Worm (Caenorhabditis elegans) whole organism, young adult: ENCODE measurements around the gene srg-7.

Experiments
- B0019.2 ChIP-seq: fragments of 200-800 bp; sonication (Bioruptor generic); conservative IDR thresholded peaks from 2 replicates; pipeline ENCODE4 v1.3.6; 2022; ENCODE audit warnings: missing genetic modification reagents, missing genetic modification characterization, missing compliant biosample characterization
- B0035.1 ChIP-seq: sonication (generic microtip); optimal IDR thresholded peaks from 2 replicates; lab custom pipeline; 2016; ENCODE audit warnings: missing genetic modification characterization, mild to moderate bottlenecking, missing compliant biosample characterization, missing genotype, missing genetic modification reagents
- C17E4.6 ChIP-seq: fragments of 200-800 bp; sonication (Bioruptor generic); IDR thresholded peaks from 2 replicates; pipeline ENCODE4 v1.3.6; 2022; ENCODE audit warnings: missing genetic modification reagents, missing genetic modification characterization, missing compliant biosample characterization
- D2030.7 ChIP-seq: fragments of 200-800 bp; sonication (Bioruptor generic); IDR thresholded peaks from 2 replicates; pipeline ENCODE4 v1.3.6; 2022; ENCODE audit warnings: missing genetic modification reagents, missing genetic modification characterization, missing compliant biosample characterization
- F33H1.4 ChIP-seq: fragments of 200-800 bp; sonication (Bioruptor generic); IDR thresholded peaks from 2 replicates; pipeline ENCODE4 v1.3.6; 2022; ENCODE audit warnings: missing genetic modification reagents, missing genetic modification characterization, missing compliant biosample characterization
- F49E8.2 ChIP-seq: sonication (generic microtip); optimal IDR thresholded peaks from 3 replicates; lab custom pipeline; 2017; ENCODE audit warnings: missing genetic modification characterization, mild to moderate bottlenecking, missing compliant biosample characterization, antibody characterized with exemption, moderate library complexity; ENCODE audit not compliant: insufficient read depth
- F55B11.4 ChIP-seq: sonication (generic microtip); optimal IDR thresholded peaks from 2 replicates; lab custom pipeline; 2016; ENCODE audit warnings: missing compliant biosample characterization, missing genetic modification characterization, borderline replicate concordance; ENCODE audit not compliant: insufficient read depth
- K11D2.4 ChIP-seq: fragments of 200-800 bp; sonication (Bioruptor generic); IDR thresholded peaks from 2 replicates; pipeline ENCODE4 v1.3.6; 2022; ENCODE audit warnings: missing genetic modification reagents, missing genetic modification characterization, missing compliant biosample characterization
- K12H6.12 ChIP-seq: fragments of 200-800 bp; sonication (Bioruptor generic); optimal IDR thresholded peaks from 2 replicates; lab custom pipeline; 2018; ENCODE audit warnings: mild to moderate bottlenecking, missing genetic modification characterization, missing compliant biosample characterization
- T26A5.8 ChIP-seq: sonication (generic microtip); optimal IDR thresholded peaks from 2 replicates; lab custom pipeline; 2016; ENCODE audit warnings: missing genetic modification characterization, missing compliant biosample characterization
- Y79H2A.3 ChIP-seq: fragments of 200-800 bp; sonication (Bioruptor generic); conservative IDR thresholded peaks from 2 replicates; pipeline ENCODE4 v1.3.6; 2022; ENCODE audit warnings: missing genetic modification reagents, missing genetic modification characterization, missing compliant biosample characterization
- athp-1 ChIP-seq: sonication (generic microtip); optimal IDR thresholded peaks from 2 replicates; lab custom pipeline; 2017; ENCODE audit warnings: mild to moderate bottlenecking, missing genetic modification characterization, missing compliant biosample characterization
- chd-7 ChIP-seq: sonication (generic microtip); optimal IDR thresholded peaks from 2 replicates; lab custom pipeline; 2016; ENCODE audit warnings: mild to moderate bottlenecking, missing genetic modification characterization, moderate library complexity, missing compliant biosample characterization
- dpl-1 ChIP-seq: fragments of 150-350 bp; optimal IDR thresholded peaks from 2 replicates; lab custom pipeline; 2014; ENCODE audit warnings: missing biosample characterization, missing genetic modification reagents, missing genetic modification characterization
- efl-1 ChIP-seq: fragments of 150-350 bp; optimal IDR thresholded peaks from 2 replicates; lab custom pipeline; 2014; ENCODE audit warnings: missing biosample characterization, missing genetic modification reagents, missing genetic modification characterization
- egrh-3 ChIP-seq: fragments of 200-800 bp; sonication (Bioruptor generic); IDR thresholded peaks from 2 replicates; pipeline ENCODE4 v1.3.6; 2022; ENCODE audit warnings: missing genetic modification reagents, missing genetic modification characterization, missing compliant biosample characterization
- hlh-26 ChIP-seq: fragments of 200-800 bp; sonication (Bioruptor generic); conservative IDR thresholded peaks from 2 replicates; pipeline ENCODE4 v1.3.6; 2022; ENCODE audit warnings: missing genetic modification reagents, missing genetic modification characterization, missing compliant biosample characterization
- hmg-1.2 ChIP-seq: fragments of 200-800 bp; sonication (Bioruptor generic); IDR thresholded peaks from 2 replicates; pipeline ENCODE4 v1.3.6; 2022; ENCODE audit warnings: missing genetic modification reagents, missing genetic modification characterization, missing compliant biosample characterization
- lag-1 ChIP-seq: fragments of 200-800 bp; sonication (Bioruptor generic); IDR thresholded peaks from 2 replicates; pipeline ENCODE4 v1.3.6; 2022; ENCODE audit warnings: missing genetic modification reagents, missing genetic modification characterization, missing compliant biosample characterization
- let-526 ChIP-seq: fragments of 200-800 bp; sonication (Bioruptor generic); IDR thresholded peaks from 2 replicates; pipeline ENCODE4 v1.3.6; 2022; ENCODE audit warnings: missing genetic modification reagents, missing genetic modification characterization, missing compliant biosample characterization
- lin-26 ChIP-seq: fragments of 200-800 bp; sonication (Bioruptor generic); IDR thresholded peaks from 2 replicates; pipeline ENCODE4 v1.3.6; 2022; ENCODE audit warnings: missing genetic modification reagents, missing genetic modification characterization, missing compliant biosample characterization
- lin-40 ChIP-seq: sonication (generic microtip); optimal IDR thresholded peaks from 2 replicates; lab custom pipeline; 2016; ENCODE audit warnings: missing genetic modification characterization, mild to moderate bottlenecking, missing compliant biosample characterization, missing genotype, missing genetic modification reagents
- madf-3 ChIP-seq: fragments of 200-800 bp; sonication (Bioruptor generic); IDR thresholded peaks from 2 replicates; pipeline ENCODE4 v1.3.6; 2022; ENCODE audit warnings: missing genetic modification reagents, missing genetic modification characterization, missing compliant biosample characterization
- madf-6 ChIP-seq: fragments of 200-800 bp; sonication (Bioruptor generic); IDR thresholded peaks from 2 replicates; pipeline ENCODE4 v1.3.6; 2022; ENCODE audit warnings: missing genetic modification reagents, missing genetic modification characterization, missing compliant biosample characterization
- madf-8 ChIP-seq: fragments of 200-800 bp; sonication (Bioruptor generic); conservative IDR thresholded peaks from 2 replicates; pipeline ENCODE4 v1.3.6; 2022; ENCODE audit warnings: missing genetic modification reagents, missing genetic modification characterization, missing compliant biosample characterization
- nfya-1 ChIP-seq: sonication (generic microtip); optimal IDR thresholded peaks from 2 replicates; lab custom pipeline; 2017; ENCODE audit warnings: antibody characterized with exemption, missing compliant biosample characterization, missing genetic modification characterization, borderline replicate concordance; ENCODE audit not compliant: insufficient read depth
- nfyb-1 ChIP-seq: fragments of 200-800 bp; sonication (Bioruptor generic); IDR thresholded peaks from 2 replicates; pipeline ENCODE4 v1.3.6; 2022; ENCODE audit warnings: missing genetic modification reagents, missing genetic modification characterization, missing compliant biosample characterization
- nhr-80 ChIP-seq: sonication (generic microtip); optimal IDR thresholded peaks from 2 replicates; lab custom pipeline; 2016; ENCODE audit warnings: missing genetic modification characterization, missing compliant biosample characterization
- nhr-90 ChIP-seq: sonication (generic microtip); optimal IDR thresholded peaks from 2 replicates; lab custom pipeline; 2016; ENCODE audit warnings: missing genotype, mild to moderate bottlenecking, missing genetic modification characterization, missing compliant biosample characterization
- pbrm-1 ChIP-seq: fragments of 200-800 bp; sonication (Bioruptor generic); IDR thresholded peaks from 2 replicates; pipeline ENCODE4 v1.3.6; 2022; ENCODE audit warnings: missing genetic modification reagents, missing genetic modification characterization, missing compliant biosample characterization
- rcor-1 ChIP-seq: fragments of 200-800 bp; sonication (Bioruptor generic); IDR thresholded peaks from 2 replicates; pipeline ENCODE4 v1.3.6; 2022; ENCODE audit warnings: missing genetic modification reagents, missing genetic modification characterization, missing compliant biosample characterization
- tbp1 ChIP-seq: fragments of 200-800 bp; sonication (Bioruptor generic); optimal IDR thresholded peaks from 2 replicates; lab custom pipeline; 2018; ENCODE audit warnings: mild to moderate bottlenecking, missing genetic modification characterization, missing compliant biosample characterization
- unc-62 ChIP-seq: fragments of 150-350 bp; optimal IDR thresholded peaks from 2 replicates; lab custom pipeline; 2014; ENCODE audit warnings: missing biosample characterization, missing genetic modification reagents, missing genetic modification characterization
- zfh-2 ChIP-seq: fragments of 200-800 bp; sonication (Bioruptor generic); conservative IDR thresholded peaks from 2 replicates; pipeline ENCODE4 v1.3.6; 2022; ENCODE audit warnings: missing genetic modification reagents, missing genetic modification characterization, missing compliant biosample characterization
- zim-3 ChIP-seq: sonication (generic microtip); optimal IDR thresholded peaks from 2 replicates; lab custom pipeline; 2017; ENCODE audit warnings: mild to moderate bottlenecking, missing genetic modification characterization, moderate library complexity, missing compliant biosample characterization
- ztf-22 ChIP-seq: fragments of 200-800 bp; sonication (Bioruptor generic); optimal IDR thresholded peaks from 2 replicates; lab custom pipeline; 2018; ENCODE audit warnings: mild to moderate bottlenecking, missing genetic modification characterization, moderate library complexity, missing compliant biosample characterization
- ztf-25 ChIP-seq: fragments of 200-800 bp; sonication (Bioruptor generic); IDR thresholded peaks from 2 replicates; pipeline ENCODE4 v1.3.6; 2022; ENCODE audit warnings: missing genetic modification reagents, missing genetic modification characterization, missing compliant biosample characterization
- ztf-28 ChIP-seq: fragments of 200-800 bp; sonication (Bioruptor generic); IDR thresholded peaks from 2 replicates; pipeline ENCODE4 v1.3.6; 2022; ENCODE audit warnings: missing genetic modification reagents, missing genetic modification characterization, missing compliant biosample characterization
- ztf-6 ChIP-seq: fragments of 200-800 bp; sonication (Bioruptor generic); IDR thresholded peaks from 2 replicates; pipeline ENCODE4 v1.3.6; 2022; ENCODE audit warnings: missing genetic modification reagents, missing genetic modification characterization, missing compliant biosample characterization

The srg-7 gene

DNA sequence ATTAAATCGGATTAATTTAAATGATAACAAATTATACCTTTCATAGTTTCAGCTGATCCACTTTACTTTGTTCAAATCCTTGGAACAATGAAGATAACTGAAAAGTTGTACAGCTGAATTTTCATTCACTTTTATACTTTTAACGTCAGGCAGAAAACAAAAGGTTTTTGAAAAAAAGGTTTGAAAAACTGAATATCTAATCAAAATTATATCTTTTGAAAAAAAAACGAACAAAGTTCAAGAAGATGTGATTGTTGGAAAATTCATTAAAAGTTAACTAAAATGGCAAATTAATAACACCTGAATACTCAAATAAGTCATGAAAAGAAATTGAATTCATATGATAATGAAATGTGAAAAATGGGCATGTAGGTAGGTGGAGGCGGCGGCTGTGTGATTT is 31.3 kb downstream of the srg-7 start, which contains the start of gene T12A2.21:
T12A2.21 (minus strand) TSS at position 101 of the 400 bp plus-strand sequence.
- no peak for TF ChIP-seq F33H1.4 (GFP tag; lab: Robert Waterston, UW)

DNA sequence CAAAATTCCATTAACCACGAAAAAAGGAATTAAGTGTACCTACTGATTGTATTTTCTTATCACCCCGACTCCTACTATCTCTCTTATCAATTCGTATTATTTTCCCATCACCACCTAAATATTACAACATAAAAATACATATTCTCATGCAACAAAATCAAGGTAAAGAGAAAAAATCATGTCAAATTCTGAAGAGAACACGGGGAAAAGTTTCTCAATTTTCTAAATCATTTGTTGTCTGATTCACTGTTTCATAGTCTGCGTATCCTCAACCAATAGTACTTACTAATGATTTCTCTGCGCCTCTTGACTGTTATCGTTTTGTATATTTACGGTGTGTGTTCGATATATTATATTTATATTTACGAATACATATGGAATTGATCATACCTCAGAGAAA is 36.1 kb downstream of the srg-7 start:
- TF ChIP-seq hmg-1.2 (GFP tag; lab: Robert Waterston, UW) (peak; percentile 68; the same call in 1 of the 2 replicates), B0019.2 (GFP tag; lab: Robert Waterston, UW) (no peak), K11D2.4 (GFP tag; lab: Robert Waterston, UW) (no peak), nhr-80 (tag; lab: Kevin White, UChicago) (peak; percentile 68)
- TF ChIP-seq, all 124 proteins: peak for 2

DNA sequence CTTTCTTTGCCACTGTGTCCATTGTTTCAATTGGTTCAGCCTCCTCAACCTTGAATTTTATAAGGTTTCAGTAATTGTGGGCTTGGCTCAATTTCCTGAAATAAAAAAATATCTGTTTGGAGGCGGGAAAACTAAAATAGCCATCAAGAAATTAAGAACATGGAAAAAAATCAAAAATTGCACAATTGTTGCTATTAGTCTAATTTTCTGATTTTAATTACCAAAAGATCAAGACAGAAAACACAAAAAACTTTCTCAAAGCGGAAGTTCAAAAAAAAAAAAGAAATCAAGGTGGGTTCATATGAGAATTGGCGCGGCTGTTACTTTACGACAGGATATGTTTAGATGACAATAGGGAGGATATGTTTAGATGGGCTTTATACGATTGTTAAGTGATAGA is 37.1 kb downstream of the srg-7 start, which contains the start of gene esyt-2:
esyt-2 (minus strand) TSS at position 101 of the 400 bp plus-strand sequence.
- TF ChIP-seq hmg-1.2 (GFP tag; lab: Robert Waterston, UW) = no peak
- no peak for TF ChIP-seq athp-1 (tag; lab: Kevin White, UChicago)
- TF ChIP-seq, all 124 proteins: peak for 0

ce11 chrIII:6221403-6221802 is 46.6 kb downstream of the srg-7 start:
- TF ChIP-seq ztf-6 (GFP tag; lab: Robert Waterston, UW) (no peak), F33H1.4 (GFP tag; lab: Robert Waterston, UW) (no peak), hmg-1.2 (GFP tag; lab: Robert Waterston, UW) (peak; percentile 82), nfyb-1 (GFP tag; lab: Robert Waterston, UW) (no peak), lin-26 (no peak), zfh-2 (GFP tag; lab: Robert Waterston, UW) (no peak), zim-3 (no peak), ztf-25 (GFP tag; lab: Robert Waterston, UW) (no peak)
- TF ChIP-seq, all 124 proteins: peak for 1

ce11 chrIII:6216833-6217466 is 51.0 kb downstream of the srg-7 start, which contains the start of gene hot-4:
Gene hot-4, plus strand, starts transcription at chrIII:6217416.
- no peak for TF ChIP-seq let-526 (GFP tag; lab: Robert Waterston, UW)
- no peak for TF ChIP-seq B0019.2 (GFP tag; lab: Robert Waterston, UW)
- TF ChIP-seq egrh-3 = no peak
- TF ChIP-seq lin-40 = no peak
- no peak for TF ChIP-seq hlh-26 (GFP tag; lab: Robert Waterston, UW)
- peak; percentile 31; the same call in 1 of the 2 replicates for TF ChIP-seq madf-8 (GFP tag; lab: Robert Waterston, UW)
- no peak for TF ChIP-seq D2030.7
- TF ChIP-seq rcor-1 = no peak
- TF ChIP-seq ztf-28 (GFP tag; lab: Robert Waterston, UW) = no peak
- peak; percentile 18; the same call in 1 of the 2 replicates for TF ChIP-seq F33H1.4 (GFP tag; lab: Robert Waterston, UW)
- TF ChIP-seq pbrm-1 (GFP tag; lab: Robert Waterston, UW) = no peak
- no peak for TF ChIP-seq ztf-22 (GFP tag; lab: Kevin White, UChicago)
- TF ChIP-seq unc-62 (GFP tag; lab: Kevin White, UChicago) = no peak
- TF ChIP-seq F55B11.4 (tag; lab: Kevin White, UChicago) = no peak
- no peak for TF ChIP-seq C17E4.6 (GFP tag; lab: Robert Waterston, UW)
- TF ChIP-seq K12H6.12 (tag; lab: Kevin White, UChicago) = no peak
- no peak for TF ChIP-seq K11D2.4 (GFP tag; lab: Robert Waterston, UW)
- no peak for TF ChIP-seq F49E8.2 (tag; lab: Kevin White, UChicago)
- TF ChIP-seq nfya-1 (tag; lab: Kevin White, UChicago) = no peak
- peak; percentile 84 for TF ChIP-seq madf-6 (GFP tag; lab: Robert Waterston, UW)
- TF ChIP-seq dpl-1 (GFP tag; lab: Kevin White, UChicago) = peak; percentile 19
- peak; percentile 66 for TF ChIP-seq efl-1 (GFP tag; lab: Kevin White, UChicago)
- no peak for TF ChIP-seq chd-7 (tag; lab: Kevin White, UChicago)
- no peak for TF ChIP-seq madf-3
- no peak for TF ChIP-seq lag-1 (GFP tag; lab: Robert Waterston, UW)
- no peak for TF ChIP-seq B0035.1 (tag; lab: Kevin White, UChicago)
- no peak for TF ChIP-seq nhr-80 (tag; lab: Kevin White, UChicago)
- no peak for TF ChIP-seq T26A5.8 (tag; lab: Kevin White, UChicago)
- no peak for TF ChIP-seq nhr-90 (tag; lab: Kevin White, UChicago)
- TF ChIP-seq tbp1 = no peak
- no peak for TF ChIP-seq Y79H2A.3
